Worm (Caenorhabditis elegans) whole organism, mixed stage, embryonic: ENCODE data around the gene F38B6.6.
A peak's percentile ranks its signal among the peaks of the same experiment; 100 is the strongest.

Source experiments
- M03D4.4 ChIP-seq: sonication (generic microtip); optimal IDR thresholded peaks from 2 replicates; lab custom pipeline; 2017; ENCODE audit warnings: mild to moderate bottlenecking, missing genetic modification characterization, missing compliant biosample characterization
- bed-3 ChIP-seq: fragments of 200-800 bp; sonication (Bioruptor generic); optimal IDR thresholded peaks from 3 replicates; lab custom pipeline; 2018; ENCODE audit warnings: mild to moderate bottlenecking, missing genetic modification characterization, moderate library complexity, missing compliant biosample characterization
- blmp-1 ChIP-seq: fragments of 150-350 bp; optimal IDR thresholded peaks from 2 replicates; lab custom pipeline; 2014; ENCODE audit warnings: missing biosample characterization, missing genetic modification characterization
- ceh-39 ChIP-seq: fragments of 150-350 bp; optimal IDR thresholded peaks from 2 replicates; lab custom pipeline; 2014; ENCODE audit warnings: missing biosample characterization, missing genetic modification characterization
- ceh-83 ChIP-seq: fragments of 200-800 bp; sonication (Bioruptor generic); optimal IDR thresholded peaks from 2 replicates; lab custom pipeline; 2018; ENCODE audit warnings: mild to moderate bottlenecking, missing genetic modification characterization, missing compliant biosample characterization
- ces-1 ChIP-seq: fragments of 150-350 bp; optimal IDR thresholded peaks from 2 replicates; lab custom pipeline; 2014; ENCODE audit warnings: missing biosample characterization, missing genetic modification reagents, missing genetic modification characterization
- drap-1 ChIP-seq: fragments of 200-800 bp; sonication (Bioruptor generic); optimal IDR thresholded peaks from 3 replicates; lab custom pipeline; 2018; ENCODE audit warnings: mild to moderate bottlenecking, missing genetic modification characterization, missing compliant biosample characterization
- elt-1 ChIP-seq: sonication (generic microtip); optimal IDR thresholded peaks from 2 replicates; lab custom pipeline; 2017; ENCODE audit warnings: missing genetic modification characterization, mild to moderate bottlenecking, missing compliant biosample characterization, antibody characterized with exemption, moderate library complexity, borderline replicate concordance; ENCODE audit not compliant: insufficient read depth
- elt-3 ChIP-seq: fragments of 150-350 bp; optimal IDR thresholded peaks from 2 replicates; lab custom pipeline; 2014; ENCODE audit warnings: missing biosample characterization, missing genetic modification characterization
- flh-1 ChIP-seq: fragments of 200-800 bp; sonication (Bioruptor generic); optimal IDR thresholded peaks from 2 replicates; lab custom pipeline; 2018; ENCODE audit warnings: mild to moderate bottlenecking, missing genetic modification characterization, moderate library complexity, missing compliant biosample characterization
- hlh-1 ChIP-seq: fragments of 150-350 bp; optimal IDR thresholded peaks from 2 replicates; lab custom pipeline; 2014; ENCODE audit warnings: missing biosample characterization, missing genetic modification reagents, missing genetic modification characterization
- lin-13 ChIP-seq: fragments of 150-350 bp; optimal IDR thresholded peaks from 2 replicates; lab custom pipeline; 2014; ENCODE audit warnings: missing biosample characterization, missing genetic modification characterization
- lin-32 ChIP-seq: fragments of 200-800 bp; sonication (Bioruptor generic); optimal IDR thresholded peaks from 2 replicates; lab custom pipeline; 2018; ENCODE audit warnings: mild to moderate bottlenecking, missing genetic modification characterization, missing compliant biosample characterization
- lsy-2 ChIP-seq: fragments of 150-350 bp; optimal IDR thresholded peaks from 2 replicates; lab custom pipeline; 2014; ENCODE audit warnings: missing biosample characterization, missing genetic modification characterization
- mab-5 ChIP-seq: fragments of 150-350 bp; optimal IDR thresholded peaks from 2 replicates; lab custom pipeline; 2014; ENCODE audit warnings: missing biosample characterization, missing genetic modification characterization
- mep-1 ChIP-seq: fragments of 150-350 bp; optimal IDR thresholded peaks from 2 replicates; lab custom pipeline; 2017; ENCODE audit warnings: missing biosample characterization, missing genetic modification reagents, missing genetic modification characterization, inconsistent platforms
- nhr-12 ChIP-seq: fragments of 150-350 bp; optimal IDR thresholded peaks from 2 replicates; lab custom pipeline; 2014; ENCODE audit warnings: missing biosample characterization, missing genetic modification characterization
- nhr-2 ChIP-seq: fragments of 150-350 bp; optimal IDR thresholded peaks from 2 replicates; lab custom pipeline; 2014; ENCODE audit warnings: missing biosample characterization, missing genetic modification characterization
- nhr-237 ChIP-seq: fragments of 150-350 bp; optimal IDR thresholded peaks from 2 replicates; lab custom pipeline; 2014; ENCODE audit warnings: missing biosample characterization, missing genetic modification characterization
- nhr-28 ChIP-seq: fragments of 150-350 bp; optimal IDR thresholded peaks from 2 replicates; lab custom pipeline; 2014; ENCODE audit warnings: missing biosample characterization, missing genetic modification characterization
- nhr-76 ChIP-seq: sonication (generic microtip); optimal IDR thresholded peaks from 2 replicates; lab custom pipeline; 2017; ENCODE audit warnings: missing biosample characterization, missing genetic modification characterization
- pha-4 ChIP-seq: fragments of 150-350 bp; optimal IDR thresholded peaks from 2 replicates; lab custom pipeline; 2018; ENCODE audit warnings: missing biosample characterization, missing genetic modification reagents, missing genetic modification characterization
- sem-2 ChIP-seq: fragments of 200-800 bp; sonication (Bioruptor generic); optimal IDR thresholded peaks from 2 replicates; lab custom pipeline; 2018; ENCODE audit warnings: mild to moderate bottlenecking, missing genetic modification characterization, missing compliant biosample characterization
- snpc-4 ChIP-seq: fragments of 150-350 bp; optimal IDR thresholded peaks from 2 replicates; lab custom pipeline; 2014; ENCODE audit warnings: missing biosample characterization, missing genetic modification characterization
- sptf-1 ChIP-seq: sonication (generic microtip); optimal IDR thresholded peaks from 2 replicates; lab custom pipeline; 2017; ENCODE audit warnings: mild to moderate bottlenecking, missing genetic modification characterization, moderate library complexity, missing compliant biosample characterization
- tbx-8 ChIP-seq: fragments of 200-800 bp; sonication (Bioruptor generic); optimal IDR thresholded peaks from 2 replicates; lab custom pipeline; 2018; ENCODE audit warnings: mild to moderate bottlenecking, missing genetic modification characterization, moderate library complexity, missing compliant biosample characterization
- unc-120 ChIP-seq: sonication (generic microtip); optimal IDR thresholded peaks from 2 replicates; lab custom pipeline; 2017; ENCODE audit warnings: missing genetic modification characterization, missing compliant biosample characterization; ENCODE audit not compliant: poor library complexity, severe bottlenecking
- unc-39 ChIP-seq: fragments of 150-350 bp; optimal IDR thresholded peaks from 2 replicates; lab custom pipeline; 2014; ENCODE audit warnings: missing biosample characterization, missing genetic modification characterization
- unc-62 ChIP-seq: fragments of 150-350 bp; optimal IDR thresholded peaks from 2 replicates; lab custom pipeline; 2014; ENCODE audit warnings: missing biosample characterization, missing genetic modification reagents, missing genetic modification characterization
- ztf-11 ChIP-seq: fragments of 150-350 bp; optimal IDR thresholded peaks from 2 replicates; lab custom pipeline; 2014; ENCODE audit warnings: missing biosample characterization, missing genetic modification characterization

Gene F38B6.6

DNA sequence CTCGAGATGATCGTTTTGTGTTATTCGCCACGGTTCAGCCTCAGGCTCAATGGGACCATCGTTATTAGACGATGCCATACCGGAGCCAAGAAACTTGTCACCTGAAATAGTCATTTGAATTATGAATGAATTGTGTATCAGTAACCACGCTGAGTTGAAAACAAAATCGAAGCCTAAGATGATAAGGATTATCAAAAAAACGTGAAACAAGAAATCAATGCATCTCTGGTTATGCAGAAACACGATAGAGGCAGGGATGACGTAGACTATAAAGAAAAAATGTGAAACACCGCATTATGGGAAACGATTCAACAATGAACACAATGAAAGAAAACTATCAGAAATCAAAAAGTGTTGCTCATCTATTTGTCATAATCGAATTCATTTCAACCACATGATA lies 33.1 kb upstream of the F38B6.6 start, which contains the start of gene smf-1:
smf-1 (minus strand) TSS at position 101 of the 400 bp plus-strand sequence.
- TF ChIP-seq tbx-8: no peak
- no peak for TF ChIP-seq ceh-39 (tag; lab: Kevin White, UChicago)
- no peak for TF ChIP-seq sptf-1 (tag; lab: Kevin White, UChicago)
- no peak for TF ChIP-seq ces-1 (GFP tag; lab: Kevin White, UChicago)
- TF ChIP-seq M03D4.4 (tag; lab: Kevin White, UChicago): no peak

- TF ChIP-seq lin-13 (tag; lab: Kevin White, UChicago) (no peak), ztf-11 (tag; lab: Kevin White, UChicago) (no peak), nhr-28 (tag; lab: Kevin White, UChicago) (no peak), ces-1 (GFP tag; lab: Kevin White, UChicago) (no peak), bed-3 (no peak), tbx-8 (no peak), nhr-237 (tag; lab: Kevin White, UChicago) (no peak), pha-4 (tag; lab: Kevin White, UChicago) (no peak), blmp-1 (tag; lab: Kevin White, UChicago) (no peak), snpc-4 (tag; lab: Kevin White, UChicago) (no peak), nhr-2 (tag; lab: Kevin White, UChicago) (no peak), flh-1 (GFP tag; lab: Kevin White, UChicago) (no peak), unc-39 (tag; lab: Kevin White, UChicago) (no peak), sem-2 (no peak), lin-32 (GFP tag; lab: Kevin White, UChicago) (no peak), nhr-12 (tag; lab: Kevin White, UChicago) (no peak), ceh-83 (GFP tag; lab: Kevin White, UChicago) (no peak)
These were observed 28.7 kb upstream of the F38B6.6 start, which contains the start of gene smf-2 for ce11 chrX:6718595-6718994. smf-2 (minus strand) TSS chrX:6718695.

ce11 chrX:6713277-6713676 lies 23.4 kb upstream of the F38B6.6 start, which contains the start of gene nas-11:
nas-11 (plus strand) TSS chrX:6713577.
- TF ChIP-seq unc-120 (tag; lab: Kevin White, UChicago) (no peak), mep-1 (tag; lab: Kevin White, UChicago) (no peak), ces-1 (GFP tag; lab: Kevin White, UChicago) (no peak), blmp-1 (tag; lab: Kevin White, UChicago) (no peak), bed-3 (no peak), ceh-39 (tag; lab: Kevin White, UChicago) (no peak), lin-13 (tag; lab: Kevin White, UChicago) (no peak), drap-1 (GFP tag; lab: Kevin White, UChicago) (no peak), lsy-2 (tag; lab: Kevin White, UChicago) (no peak), nhr-2 (tag; lab: Kevin White, UChicago) (no peak), nhr-12 (tag; lab: Kevin White, UChicago) (no peak), unc-62 (GFP tag; lab: Kevin White, UChicago) (no peak)
- TF ChIP-seq, all 35 proteins: peak for 0

DNA sequence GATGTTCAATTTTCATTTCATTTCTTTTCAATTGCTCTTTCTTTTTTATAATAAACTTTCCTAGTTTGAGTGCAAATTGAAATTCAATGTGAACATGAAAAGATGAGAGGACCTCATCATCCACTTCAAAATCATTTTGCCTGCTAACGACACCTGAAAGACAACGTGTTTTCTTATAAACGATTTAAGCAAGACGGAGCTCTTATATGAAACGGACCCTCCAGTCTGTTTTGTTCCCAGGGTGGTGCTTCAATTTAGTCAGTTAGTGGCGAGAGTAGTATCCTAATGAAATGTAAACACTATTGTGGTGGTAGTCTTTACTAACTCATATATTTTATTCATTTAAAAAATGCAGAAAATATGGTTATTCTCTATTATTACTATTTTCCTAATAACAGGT lies 19.4 kb upstream of the F38B6.6 start, which contains the start of gene acr-3:
acr-3 (plus strand) TSS at position 301 of the 400 bp plus-strand sequence.
- no peak for TF ChIP-seq nhr-2 (tag; lab: Kevin White, UChicago)
- no peak for TF ChIP-seq elt-1
- no peak for TF ChIP-seq elt-3 (tag; lab: Kevin White, UChicago)
- TF ChIP-seq unc-120 (tag; lab: Kevin White, UChicago): no peak
- no peak for TF ChIP-seq ceh-39 (tag; lab: Kevin White, UChicago)
- TF ChIP-seq hlh-1: no peak

DNA sequence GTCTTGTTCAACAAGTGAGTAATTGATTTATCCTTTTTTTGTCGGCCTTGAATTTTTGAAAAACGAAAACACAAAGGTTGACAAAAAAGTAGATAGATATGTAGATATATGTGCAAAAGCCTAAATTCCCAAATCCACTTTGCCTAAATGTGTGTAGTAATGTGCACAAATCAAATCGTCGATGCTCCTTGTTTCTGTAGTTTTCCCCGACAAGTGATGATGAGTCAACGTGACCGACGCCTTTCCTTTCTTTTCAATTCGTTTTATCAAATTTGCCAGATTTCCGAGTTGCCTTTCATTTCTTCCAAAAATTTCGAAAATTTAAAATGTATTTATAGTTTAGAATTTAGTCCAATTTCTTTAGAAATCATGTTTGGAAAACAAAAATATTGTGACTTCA lies 15.3 kb upstream of the F38B6.6 start:
- TF ChIP-seq lin-32 (GFP tag; lab: Kevin White, UChicago): no peak
- TF ChIP-seq hlh-1: no peak
- TF ChIP-seq elt-1: no peak
- TF ChIP-seq unc-62 (GFP tag; lab: Kevin White, UChicago): no peak
- no peak for TF ChIP-seq nhr-2 (tag; lab: Kevin White, UChicago)
- TF ChIP-seq ces-1 (GFP tag; lab: Kevin White, UChicago): peak; percentile 91

DNA sequence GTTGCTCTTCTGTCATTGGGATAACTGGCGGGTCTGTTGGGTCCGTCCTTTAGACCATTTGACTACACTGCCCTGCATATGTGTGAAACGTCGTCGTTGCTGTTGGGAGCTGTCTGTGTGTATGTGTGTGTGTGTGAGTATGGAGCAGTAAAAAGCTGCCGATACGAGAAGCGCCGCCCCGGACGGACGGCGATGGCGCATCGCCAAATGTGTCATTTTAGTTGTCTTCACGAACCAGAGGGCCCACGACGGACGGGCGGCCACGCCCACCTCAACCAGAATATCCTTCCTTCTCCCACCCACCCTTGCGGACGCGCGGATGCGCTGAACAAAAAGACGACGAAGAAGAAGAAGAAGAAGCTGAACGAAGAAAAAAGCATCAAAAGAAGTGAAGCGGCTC lies 12.4 kb upstream of the F38B6.6 start, which contains the start of gene acr-2:
acr-2 (plus strand) TSS at position 301 of the 400 bp plus-strand sequence.
- TF ChIP-seq nhr-28 (tag; lab: Kevin White, UChicago): no peak
- no peak for TF ChIP-seq mab-5 (tag; lab: Kevin White, UChicago)
- no peak for TF ChIP-seq nhr-76 (tag; lab: Kevin White, UChicago)
- no peak for TF ChIP-seq mep-1 (tag; lab: Kevin White, UChicago)
- no peak for TF ChIP-seq elt-1
- TF ChIP-seq drap-1 (GFP tag; lab: Kevin White, UChicago): no peak
- no peak for TF ChIP-seq hlh-1
